Worm (Caenorhabditis elegans): ENCODE results near the gene F07F6.4.

Gene F07F6.4

ce11 chrII:5451278-5451677 is 21.9 kb upstream of the F07F6.4 start:
- TF ChIP-seq sptf-2 (GFP tag; optimal IDR thresholded peaks at IDR 0.05) = no peak
- TF ChIP-seq akir-1 (GFP tag; optimal IDR thresholded peaks at IDR 0.05) = no peak
- TF ChIP-seq lin-26 (GFP tag; IDR thresholded peaks at IDR 0.05) = no peak

ce11 chrII:5449620-5450019 is 20.2 kb upstream of the F07F6.4 start:
- TF ChIP-seq hlh-26 (GFP tag; conservative IDR thresholded peaks at IDR 0.05) = no peak
- TF ChIP-seq lsl-1 (GFP tag; optimal IDR thresholded peaks at IDR 0.05) = no peak
- no peak for TF ChIP-seq Y53G8AR.9 (GFP tag; conservative IDR thresholded peaks at IDR 0.05)
- no peak for TF ChIP-seq rec-8 (tag; optimal IDR thresholded peaks at IDR 0.05)
- TF ChIP-seq F52B5.7 (tag; optimal IDR thresholded peaks at IDR 0.05) = no peak
- no peak for TF ChIP-seq efl-1 (GFP tag; optimal IDR thresholded peaks at IDR 0.05)
- TF ChIP-seq snpc-1.1 (tag; optimal IDR thresholded peaks at IDR 0.05; ENCODE audit: insufficient read depth) = no peak
- TF ChIP-seq Y95B8A.8 (GFP tag; IDR thresholded peaks at IDR 0.05) = no peak
- TF ChIP-seq B0261.1 (tag; optimal IDR thresholded peaks at IDR 0.05) = no peak
- TF ChIP-seq D2030.7 (GFP tag; IDR thresholded peaks at IDR 0.05) = no peak
- no peak for TF ChIP-seq attf-5 (GFP tag; optimal IDR thresholded peaks at IDR 0.05)
- TF ChIP-seq tbp1 (GFP tag; optimal IDR thresholded peaks at IDR 0.05) = no peak
- TF ChIP-seq rpc-1 (optimal IDR thresholded peaks at IDR 0.05) = no peak
- TF ChIP-seq rpc-1 (tag; optimal IDR thresholded peaks at IDR 0.05) = no peak
- TF ChIP-seq sdz-38 (tag; optimal IDR thresholded peaks at IDR 0.05) = no peak
- TF ChIP-seq pha-4 (tag; optimal IDR thresholded peaks at IDR 0.05) = no peak

- TF ChIP-seq nfyb-1 (GFP tag; IDR thresholded peaks at IDR 0.05) (no peak), Y95B8A.8 (GFP tag; IDR thresholded peaks at IDR 0.05) (no peak), hlh-26 (GFP tag; conservative IDR thresholded peaks at IDR 0.05) (no peak), ceh-100 (GFP tag; IDR thresholded peaks at IDR 0.05) (no peak), repo-1 (tag; optimal IDR thresholded peaks at IDR 0.05) (no peak), lag-1 (GFP tag; IDR thresholded peaks at IDR 0.05) (no peak), ztf-18 (tag; optimal IDR thresholded peaks at IDR 0.05) (no peak), rec-8 (tag; optimal IDR thresholded peaks at IDR 0.05) (no peak), hlh-12 (tag; optimal IDR thresholded peaks at IDR 0.05) (no peak), madf-3 (GFP tag; IDR thresholded peaks at IDR 0.05) (no peak), pha-4 (tag; optimal IDR thresholded peaks at IDR 0.05) (no peak), sptf-2 (GFP tag; optimal IDR thresholded peaks at IDR 0.05) (no peak), hmg-1.2 (GFP tag; IDR thresholded peaks at IDR 0.05) (no peak), tbp1 (GFP tag; optimal IDR thresholded peaks at IDR 0.05) (no peak), dpff-1 (tag; optimal IDR thresholded peaks at IDR 0.05) (no peak), lir-1 (GFP tag; conservative IDR thresholded peaks at IDR 0.05) (no peak), F57C9.4 (tag; optimal IDR thresholded peaks at IDR 0.05) (no peak), F22D6.2 (tag; optimal IDR thresholded peaks at IDR 0.05) (no peak)
These were observed 19.8 kb upstream of the F07F6.4 start for ce11 chrII:5449219-5449618.

- TF ChIP-seq cebp-2 (GFP tag; IDR thresholded peaks at IDR 0.05) (no peak), ceh-91 (GFP tag; IDR thresholded peaks at IDR 0.05) (no peak), mxl-1 (tag; optimal IDR thresholded peaks at IDR 0.05) (no peak), ceh-40 (GFP tag; IDR thresholded peaks at IDR 0.05) (no peak), hrde-1 (tag; optimal IDR thresholded peaks at IDR 0.05; ENCODE audit: borderline replicate concordance) (no peak), xnd-1 (tag; optimal IDR thresholded peaks at IDR 0.05) (no peak), ztf-22 (GFP tag; optimal IDR thresholded peaks at IDR 0.05) (no peak), B0019.2 (GFP tag; conservative IDR thresholded peaks at IDR 0.05) (no peak), lir-1 (GFP tag; conservative IDR thresholded peaks at IDR 0.05) (no peak), nhr-90 (tag; optimal IDR thresholded peaks at IDR 0.05) (no peak), F37B4.10 (GFP tag; IDR thresholded peaks at IDR 0.05) (no peak), aptf-2 (GFP tag; conservative IDR thresholded peaks at IDR 0.05) (no peak), dpff-1 (tag; optimal IDR thresholded peaks at IDR 0.05) (no peak), ztf-28 (GFP tag; IDR thresholded peaks at IDR 0.05) (no peak), ccch-3 (GFP tag; optimal IDR thresholded peaks at IDR 0.05) (no peak), efl-1 (GFP tag; optimal IDR thresholded peaks at IDR 0.05) (no peak), somi-1 (GFP tag; optimal IDR thresholded peaks at IDR 0.05) (no peak), repo-1 (tag; optimal IDR thresholded peaks at IDR 0.05) (no peak), pbrm-1 (GFP tag; IDR thresholded peaks at IDR 0.05) (no peak)
These were observed 18.0 kb upstream of the F07F6.4 start, which contains the start of gene cex-1 for ce11 chrII:5447381-5447780. Gene cex-1, plus strand, starts transcription at chrII:5447681.
